Worm (Caenorhabditis elegans) whole organism, L1 larva: Measurements from ENCODE around the gene srp-3.
A peak's percentile ranks its signal among the peaks of the same experiment; 100 is the strongest.

Source experiments
- C04F5.9 ChIP-seq: sonication (generic microtip); optimal IDR thresholded peaks from 2 replicates; lab custom pipeline; 2016; ENCODE audit warnings: missing genetic modification characterization, missing compliant biosample characterization
- aly-2 ChIP-seq: fragments of 150-350 bp; optimal IDR thresholded peaks from 2 replicates; lab custom pipeline; 2014; ENCODE audit warnings: missing biosample characterization, missing genetic modification characterization
- ets-5 ChIP-seq: fragments of 200-800 bp; sonication (Bioruptor generic); IDR thresholded peaks from 2 replicates; pipeline ENCODE4 v1.3.6; 2022; ENCODE audit warnings: missing genetic modification characterization, missing compliant biosample characterization
- fos-1 ChIP-seq: fragments of 150-350 bp; optimal IDR thresholded peaks from 2 replicates; lab custom pipeline; 2014; ENCODE audit warnings: missing biosample characterization, missing genetic modification characterization
- hlh-4 ChIP-seq: sonication (generic microtip); optimal IDR thresholded peaks from 2 replicates; lab custom pipeline; 2016; ENCODE audit warnings: mild to moderate bottlenecking, missing genetic modification characterization, missing compliant biosample characterization
- jun-1 ChIP-seq: fragments of 150-350 bp; optimal IDR thresholded peaks from 2 replicates; lab custom pipeline; 2014; ENCODE audit warnings: missing biosample characterization, missing genetic modification reagents, missing genetic modification characterization
- lin-39 ChIP-seq: fragments of 150-350 bp; optimal IDR thresholded peaks from 2 replicates; lab custom pipeline; 2014; ENCODE audit warnings: missing biosample characterization, missing genetic modification reagents, missing genetic modification characterization
- lsy-2 ChIP-seq, 2 experiments: fragments of 150-350 bp; optimal IDR thresholded peaks; 2 replicates each; lab custom pipeline; 2014; ENCODE audit warnings: missing biosample characterization in 2 of 2, missing genetic modification characterization in 2 of 2
- nhr-11 ChIP-seq: fragments of 150-350 bp; optimal IDR thresholded peaks from 2 replicates; lab custom pipeline; 2014; ENCODE audit warnings: missing biosample characterization, missing genetic modification characterization
- nhr-237 ChIP-seq: fragments of 150-350 bp; optimal IDR thresholded peaks from 2 replicates; lab custom pipeline; 2014; ENCODE audit warnings: missing biosample characterization, missing genetic modification characterization
- sox-4 ChIP-seq: sonication (generic microtip); optimal IDR thresholded peaks from 2 replicates; lab custom pipeline; 2016; ENCODE audit warnings: missing genetic modification characterization, missing compliant biosample characterization
- unc-30 ChIP-seq: sonication (generic microtip); optimal IDR thresholded peaks from 2 replicates; lab custom pipeline; 2017; ENCODE audit warnings: missing biosample characterization, missing genetic modification characterization
- unc-86 ChIP-seq: sonication (generic microtip); optimal IDR thresholded peaks from 2 replicates; lab custom pipeline; 2016; ENCODE audit warnings: missing genetic modification characterization, missing compliant biosample characterization
- ztf-4 ChIP-seq: fragments of 150-350 bp; optimal IDR thresholded peaks from 2 replicates; lab custom pipeline; 2014; ENCODE audit warnings: missing biosample characterization, missing genetic modification characterization

ce11 chrV:1871768-1872296 lies 36.8 kb upstream of the srp-3 start, which contains the start of the genes T10B5.4 and cct-7:
- no peak for TF ChIP-seq hlh-4 (tag; lab: Kevin White, UChicago)
- no peak for TF ChIP-seq lin-39
- peak; percentile 80 for TF ChIP-seq jun-1
- TF ChIP-seq nhr-237 (tag; lab: Kevin White, UChicago): peak; percentile 73
- peak; percentile 57 for TF ChIP-seq nhr-11 (tag; lab: Kevin White, UChicago)
- TF ChIP-seq ets-5 (GFP tag; lab: Robert Waterston, UW): no peak
- TF ChIP-seq unc-86 (tag; lab: Kevin White, UChicago): peak; percentile 92
- no peak for TF ChIP-seq aly-2 (tag; lab: Kevin White, UChicago)
- TF ChIP-seq ztf-4 (tag; lab: Kevin White, UChicago): peak; percentile 62
- peak; percentile 74 to 92 for TF ChIP-seq lsy-2 (tag; optimal IDR thresholded peaks at IDR 0.05; lab: Kevin White, UChicago)
- peak; percentile 63 for TF ChIP-seq sox-4 (tag; lab: Kevin White, UChicago)
- TF ChIP-seq fos-1: peak; percentile 83
- no peak for TF ChIP-seq C04F5.9 (tag; lab: Kevin White, UChicago)
- TF ChIP-seq unc-30 (tag; lab: Kevin White, UChicago): no peak
